Worm (Caenorhabditis elegans) whole organism, mixed stage, embryonic: Measurements from ENCODE around the gene rdy-2.

Experiments used
- M03D4.4 ChIP-seq: sonication (generic microtip); optimal IDR thresholded peaks from 2 replicates; lab custom pipeline; 2017; ENCODE audit warnings: mild to moderate bottlenecking, missing genetic modification characterization, missing compliant biosample characterization
- bed-3 ChIP-seq: fragments of 200-800 bp; sonication (Bioruptor generic); optimal IDR thresholded peaks from 3 replicates; lab custom pipeline; 2018; ENCODE audit warnings: mild to moderate bottlenecking, missing genetic modification characterization, moderate library complexity, missing compliant biosample characterization
- blmp-1 ChIP-seq: fragments of 150-350 bp; optimal IDR thresholded peaks from 2 replicates; lab custom pipeline; 2014; ENCODE audit warnings: missing biosample characterization, missing genetic modification characterization
- ceh-39 ChIP-seq: fragments of 150-350 bp; optimal IDR thresholded peaks from 2 replicates; lab custom pipeline; 2014; ENCODE audit warnings: missing biosample characterization, missing genetic modification characterization
- ceh-43 ChIP-seq: fragments of 200-800 bp; sonication (Bioruptor generic); optimal IDR thresholded peaks from 2 replicates; lab custom pipeline; 2018; ENCODE audit warnings: mild to moderate bottlenecking, missing genetic modification characterization, moderate library complexity, missing compliant biosample characterization
- ceh-83 ChIP-seq: fragments of 200-800 bp; sonication (Bioruptor generic); optimal IDR thresholded peaks from 2 replicates; lab custom pipeline; 2018; ENCODE audit warnings: mild to moderate bottlenecking, missing genetic modification characterization, missing compliant biosample characterization
- ces-1 ChIP-seq: fragments of 150-350 bp; optimal IDR thresholded peaks from 2 replicates; lab custom pipeline; 2014; ENCODE audit warnings: missing biosample characterization, missing genetic modification reagents, missing genetic modification characterization
- cnd-1 ChIP-seq: fragments of 200-800 bp; sonication (Bioruptor generic); optimal IDR thresholded peaks from 2 replicates; lab custom pipeline; 2018; ENCODE audit warnings: mild to moderate bottlenecking, missing genetic modification characterization, missing compliant biosample characterization
- drap-1 ChIP-seq: fragments of 200-800 bp; sonication (Bioruptor generic); optimal IDR thresholded peaks from 3 replicates; lab custom pipeline; 2018; ENCODE audit warnings: mild to moderate bottlenecking, missing genetic modification characterization, missing compliant biosample characterization
- elt-1 ChIP-seq: sonication (generic microtip); optimal IDR thresholded peaks from 2 replicates; lab custom pipeline; 2017; ENCODE audit warnings: missing genetic modification characterization, mild to moderate bottlenecking, missing compliant biosample characterization, antibody characterized with exemption, moderate library complexity, borderline replicate concordance; ENCODE audit not compliant: insufficient read depth
- elt-3 ChIP-seq: fragments of 150-350 bp; optimal IDR thresholded peaks from 2 replicates; lab custom pipeline; 2014; ENCODE audit warnings: missing biosample characterization, missing genetic modification characterization
- flh-1 ChIP-seq: fragments of 200-800 bp; sonication (Bioruptor generic); optimal IDR thresholded peaks from 2 replicates; lab custom pipeline; 2018; ENCODE audit warnings: mild to moderate bottlenecking, missing genetic modification characterization, moderate library complexity, missing compliant biosample characterization
- ham-2 ChIP-seq: fragments of 200-800 bp; sonication (Bioruptor generic); optimal IDR thresholded peaks from 2 replicates; lab custom pipeline; 2018; ENCODE audit warnings: mild to moderate bottlenecking, missing genetic modification characterization, missing compliant biosample characterization
- hlh-1 ChIP-seq: fragments of 150-350 bp; optimal IDR thresholded peaks from 2 replicates; lab custom pipeline; 2014; ENCODE audit warnings: missing biosample characterization, missing genetic modification reagents, missing genetic modification characterization
- lin-13 ChIP-seq: fragments of 150-350 bp; optimal IDR thresholded peaks from 2 replicates; lab custom pipeline; 2014; ENCODE audit warnings: missing biosample characterization, missing genetic modification characterization
- lin-32 ChIP-seq: fragments of 200-800 bp; sonication (Bioruptor generic); optimal IDR thresholded peaks from 2 replicates; lab custom pipeline; 2018; ENCODE audit warnings: mild to moderate bottlenecking, missing genetic modification characterization, missing compliant biosample characterization
- lsy-2 ChIP-seq: fragments of 150-350 bp; optimal IDR thresholded peaks from 2 replicates; lab custom pipeline; 2014; ENCODE audit warnings: missing biosample characterization, missing genetic modification characterization
- mab-5 ChIP-seq: fragments of 150-350 bp; optimal IDR thresholded peaks from 2 replicates; lab custom pipeline; 2014; ENCODE audit warnings: missing biosample characterization, missing genetic modification characterization
- mep-1 ChIP-seq: fragments of 150-350 bp; optimal IDR thresholded peaks from 2 replicates; lab custom pipeline; 2017; ENCODE audit warnings: missing biosample characterization, missing genetic modification reagents, missing genetic modification characterization, inconsistent platforms
- mls-2 ChIP-seq: sonication (generic microtip); optimal IDR thresholded peaks from 2 replicates; lab custom pipeline; 2016; ENCODE audit warnings: mild to moderate bottlenecking, missing genetic modification characterization, moderate library complexity, missing compliant biosample characterization
- nhr-12 ChIP-seq: fragments of 150-350 bp; optimal IDR thresholded peaks from 2 replicates; lab custom pipeline; 2014; ENCODE audit warnings: missing biosample characterization, missing genetic modification characterization
- nhr-2 ChIP-seq: fragments of 150-350 bp; optimal IDR thresholded peaks from 2 replicates; lab custom pipeline; 2014; ENCODE audit warnings: missing biosample characterization, missing genetic modification characterization
- nhr-237 ChIP-seq: fragments of 150-350 bp; optimal IDR thresholded peaks from 2 replicates; lab custom pipeline; 2014; ENCODE audit warnings: missing biosample characterization, missing genetic modification characterization
- nhr-28 ChIP-seq: fragments of 150-350 bp; optimal IDR thresholded peaks from 2 replicates; lab custom pipeline; 2014; ENCODE audit warnings: missing biosample characterization, missing genetic modification characterization
- nhr-76 ChIP-seq: sonication (generic microtip); optimal IDR thresholded peaks from 2 replicates; lab custom pipeline; 2017; ENCODE audit warnings: missing biosample characterization, missing genetic modification characterization
- pha-4 ChIP-seq: fragments of 150-350 bp; optimal IDR thresholded peaks from 2 replicates; lab custom pipeline; 2018; ENCODE audit warnings: missing biosample characterization, missing genetic modification reagents, missing genetic modification characterization
- sem-2 ChIP-seq: fragments of 200-800 bp; sonication (Bioruptor generic); optimal IDR thresholded peaks from 2 replicates; lab custom pipeline; 2018; ENCODE audit warnings: mild to moderate bottlenecking, missing genetic modification characterization, missing compliant biosample characterization
- snpc-4 ChIP-seq: fragments of 150-350 bp; optimal IDR thresholded peaks from 2 replicates; lab custom pipeline; 2014; ENCODE audit warnings: missing biosample characterization, missing genetic modification characterization
- sptf-1 ChIP-seq: sonication (generic microtip); optimal IDR thresholded peaks from 2 replicates; lab custom pipeline; 2017; ENCODE audit warnings: mild to moderate bottlenecking, missing genetic modification characterization, moderate library complexity, missing compliant biosample characterization
- tbx-8 ChIP-seq: fragments of 200-800 bp; sonication (Bioruptor generic); optimal IDR thresholded peaks from 2 replicates; lab custom pipeline; 2018; ENCODE audit warnings: mild to moderate bottlenecking, missing genetic modification characterization, moderate library complexity, missing compliant biosample characterization
- unc-120 ChIP-seq: sonication (generic microtip); optimal IDR thresholded peaks from 2 replicates; lab custom pipeline; 2017; ENCODE audit warnings: missing genetic modification characterization, missing compliant biosample characterization; ENCODE audit not compliant: poor library complexity, severe bottlenecking
- unc-39 ChIP-seq: fragments of 150-350 bp; optimal IDR thresholded peaks from 2 replicates; lab custom pipeline; 2014; ENCODE audit warnings: missing biosample characterization, missing genetic modification characterization
- unc-62 ChIP-seq: fragments of 150-350 bp; optimal IDR thresholded peaks from 2 replicates; lab custom pipeline; 2014; ENCODE audit warnings: missing biosample characterization, missing genetic modification reagents, missing genetic modification characterization
- zip-8 ChIP-seq: fragments of 150-350 bp; optimal IDR thresholded peaks from 2 replicates; lab custom pipeline; 2014; ENCODE audit warnings: missing biosample characterization, missing genetic modification characterization
- ztf-11 ChIP-seq: fragments of 150-350 bp; optimal IDR thresholded peaks from 2 replicates; lab custom pipeline; 2014; ENCODE audit warnings: missing biosample characterization, missing genetic modification characterization

The rdy-2 gene

DNA sequence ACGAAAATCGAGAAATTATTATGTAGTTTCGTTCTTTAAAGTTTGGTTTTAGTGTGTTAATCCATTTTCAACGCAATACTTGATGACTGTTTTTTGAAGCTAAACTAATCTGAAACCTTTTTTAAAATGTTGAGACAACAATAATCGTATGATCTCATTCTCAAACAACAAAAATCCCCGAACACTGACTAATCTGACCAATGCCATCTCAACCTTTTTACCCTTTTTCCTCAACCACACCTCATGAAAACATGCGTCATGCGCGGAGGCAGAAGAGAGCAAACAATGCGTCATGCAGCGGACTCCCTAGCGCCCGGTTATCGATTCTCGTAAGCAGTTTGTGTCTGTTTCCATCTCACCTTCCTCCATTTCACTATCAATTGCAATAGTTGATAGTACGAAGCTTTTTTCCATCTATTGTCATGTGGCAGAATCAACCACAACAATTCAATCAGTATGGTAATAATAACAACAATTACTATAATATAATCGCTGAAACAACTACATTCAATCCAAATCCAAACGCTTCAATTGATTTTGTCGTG is 29.0 kb downstream of the rdy-2 start, which contains the start of gene C50B8.4:
Gene C50B8.4, plus strand, starts transcription at position 299 of the 545 bp plus-strand sequence.
- TF ChIP-seq tbx-8: no peak

DNA sequence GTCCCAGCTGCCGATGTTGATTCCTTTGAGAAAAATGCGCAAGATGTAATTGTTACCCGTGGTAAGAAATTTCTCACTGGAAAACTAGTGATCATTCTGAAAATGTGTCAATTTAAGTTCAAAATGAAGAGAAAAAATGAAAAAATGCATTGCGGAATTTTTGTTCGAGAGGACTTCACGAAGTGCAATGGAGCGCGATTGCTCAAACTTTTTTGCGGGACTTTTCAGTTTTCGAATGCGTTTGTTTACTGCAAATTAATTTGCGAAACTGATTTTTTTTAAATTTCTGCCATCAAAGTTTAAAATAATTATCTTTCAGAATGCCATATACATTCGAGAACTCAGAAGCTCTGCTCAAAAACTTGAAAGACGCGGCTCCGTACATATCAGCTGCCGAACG is 32.2 kb downstream of the rdy-2 start, which contains the start of the genes nuaf-1 and bir-2:
Gene nuaf-1, minus strand, starts transcription at position 98 of the 400 bp plus-strand sequence.
Gene bir-2, plus strand, starts transcription at position 318 of the 400 bp plus-strand sequence.
- TF ChIP-seq elt-1 (tag; lab: Kevin White, UChicago): no peak
- peak; percentile 27 for TF ChIP-seq mep-1 (tag; lab: Kevin White, UChicago)
- TF ChIP-seq lsy-2: peak; percentile 49
- no peak for TF ChIP-seq unc-62
- TF ChIP-seq pha-4 (tag; lab: Kevin White, UChicago): no peak
- no peak for TF ChIP-seq cnd-1 (tag; lab: Kevin White, UChicago)
- no peak for TF ChIP-seq bed-3 (GFP tag; lab: Kevin White, UChicago)
- TF ChIP-seq nhr-2 (tag; lab: Kevin White, UChicago): peak; percentile 19
- TF ChIP-seq zip-8: no peak
- no peak for TF ChIP-seq ceh-83 (GFP tag; lab: Kevin White, UChicago)

- TF ChIP-seq mls-2: no peak
- TF ChIP-seq nhr-237 (tag; lab: Kevin White, UChicago): no peak
- no peak for TF ChIP-seq snpc-4 (tag; lab: Kevin White, UChicago)
- TF ChIP-seq flh-1 (GFP tag; lab: Kevin White, UChicago): no peak
- TF ChIP-seq ceh-83 (GFP tag; lab: Kevin White, UChicago): no peak
- TF ChIP-seq M03D4.4 (tag; lab: Kevin White, UChicago): no peak
- TF ChIP-seq, all 35 proteins: peak for 0
Observed at ce11 chrV:13566967-13567366, 33.8 kb downstream of the rdy-2 start.

- TF ChIP-seq ceh-39 (tag; lab: Kevin White, UChicago): no peak
- TF ChIP-seq nhr-28 (tag; lab: Kevin White, UChicago): no peak
- no peak for TF ChIP-seq snpc-4 (tag; lab: Kevin White, UChicago)
- no peak for TF ChIP-seq nhr-2 (tag; lab: Kevin White, UChicago)
- TF ChIP-seq mls-2: no peak
- TF ChIP-seq mep-1 (tag; lab: Kevin White, UChicago): no peak
- TF ChIP-seq sptf-1 (tag; lab: Kevin White, UChicago): no peak
- no peak for TF ChIP-seq lin-13
- TF ChIP-seq elt-1 (tag; lab: Kevin White, UChicago): no peak
- no peak for TF ChIP-seq flh-1 (GFP tag; lab: Kevin White, UChicago)
- no peak for TF ChIP-seq drap-1 (GFP tag; lab: Kevin White, UChicago)
- TF ChIP-seq pha-4 (tag; lab: Kevin White, UChicago): no peak
- no peak for TF ChIP-seq unc-120 (tag; lab: Kevin White, UChicago)
- no peak for TF ChIP-seq cnd-1 (tag; lab: Kevin White, UChicago)
- no peak for TF ChIP-seq tbx-8
- no peak for TF ChIP-seq M03D4.4 (tag; lab: Kevin White, UChicago)
- no peak for TF ChIP-seq sem-2
- TF ChIP-seq lsy-2: no peak
- TF ChIP-seq ztf-11 (tag; lab: Kevin White, UChicago): no peak
- TF ChIP-seq, all 35 proteins: peak for 0
Observed at ce11 chrV:13565781-13566180, 35.0 kb downstream of the rdy-2 start, which contains the start of gene slrp-1. TSS of gene slrp-1 (plus strand) at chrV:13565863.

ce11 chrV:13565197-13565596 is 35.6 kb downstream of the rdy-2 start:
- TF ChIP-seq elt-1 (tag; lab: Kevin White, UChicago) (no peak), sptf-1 (tag; lab: Kevin White, UChicago) (no peak), tbx-8 (no peak), elt-3 (tag; lab: Kevin White, UChicago) (no peak), nhr-2 (tag; lab: Kevin White, UChicago) (no peak), nhr-237 (tag; lab: Kevin White, UChicago) (peak; percentile 57), zip-8 (no peak), unc-39 (tag; lab: Kevin White, UChicago) (no peak), ceh-83 (GFP tag; lab: Kevin White, UChicago) (no peak), mep-1 (tag; lab: Kevin White, UChicago) (peak; percentile 79), lsy-2 (peak; percentile 25), bed-3 (GFP tag; lab: Kevin White, UChicago) (no peak), mab-5 (no peak), blmp-1 (no peak), lin-13 (no peak), nhr-76 (tag; lab: Kevin White, UChicago) (no peak), nhr-12 (tag; lab: Kevin White, UChicago) (no peak), ceh-43 (GFP tag; lab: Kevin White, UChicago) (no peak), ceh-39 (tag; lab: Kevin White, UChicago) (peak; percentile 6), flh-1 (GFP tag; lab: Kevin White, UChicago) (no peak), unc-120 (tag; lab: Kevin White, UChicago) (no peak), ces-1 (GFP tag; lab: Kevin White, UChicago) (peak; percentile 47), snpc-4 (tag; lab: Kevin White, UChicago) (no peak), sem-2 (no peak), cnd-1 (tag; lab: Kevin White, UChicago) (no peak), hlh-1 (peak; percentile 71), lin-32 (GFP tag; lab: Kevin White, UChicago) (no peak), unc-62 (peak; percentile 20), nhr-28 (tag; lab: Kevin White, UChicago) (no peak), ztf-11 (tag; lab: Kevin White, UChicago) (no peak), M03D4.4 (tag; lab: Kevin White, UChicago) (no peak), mls-2 (no peak), drap-1 (GFP tag; lab: Kevin White, UChicago) (no peak), pha-4 (tag; lab: Kevin White, UChicago) (peak; percentile 54), ham-2 (GFP tag; lab: Kevin White, UChicago) (no peak)
- TF ChIP-seq, all 35 proteins: peak for 8
